Worm (Caenorhabditis elegans) whole organism, L4/young adult: ENCODE results near the gene srxa-9.

Experiments used
- W03F9.2 ChIP-seq: fragments of 150-350 bp; optimal IDR thresholded peaks from 2 replicates; lab custom pipeline; 2014; ENCODE audit warnings: missing biosample characterization, missing genetic modification characterization
- dao-5 ChIP-seq: sonication (generic microtip); optimal IDR thresholded peaks from 2 replicates; lab custom pipeline; 2016; ENCODE audit warnings: missing genotype, missing genetic modification characterization, moderate library complexity, missing compliant biosample characterization
- him-1 ChIP-seq: sonication (generic microtip); optimal IDR thresholded peaks from 2 replicates; lab custom pipeline; 2016; ENCODE audit warnings: missing genotype, missing genetic modification reagents, missing genetic modification characterization, missing compliant biosample characterization

The srxa-9 gene

DNA sequence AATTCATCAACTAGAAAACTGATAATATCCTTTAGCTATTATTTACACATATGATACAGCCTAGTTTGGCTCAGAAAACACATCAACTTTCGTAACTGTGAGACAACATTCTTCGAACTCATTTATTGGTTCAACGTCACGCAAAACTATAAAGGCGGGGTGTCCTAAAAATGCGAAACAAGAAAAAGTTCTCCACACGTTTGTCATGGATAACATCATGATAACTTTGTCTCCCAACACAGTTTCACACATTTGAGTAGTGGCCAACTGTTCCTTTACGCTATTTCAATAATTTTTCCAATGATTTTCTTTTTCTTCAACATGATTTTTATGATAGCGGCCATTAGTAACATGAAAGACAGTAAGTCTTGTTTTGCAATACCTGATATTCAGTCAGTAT is at the start of gene srxa-9:
TSS of gene srxa-9 (plus strand) at position 301 of the 400 bp plus-strand sequence.
- TF ChIP-seq W03F9.2 (no peak), him-1 (tag; lab: Kevin White, UChicago) (no peak), dao-5 (tag; lab: Kevin White, UChicago) (no peak)

DNA sequence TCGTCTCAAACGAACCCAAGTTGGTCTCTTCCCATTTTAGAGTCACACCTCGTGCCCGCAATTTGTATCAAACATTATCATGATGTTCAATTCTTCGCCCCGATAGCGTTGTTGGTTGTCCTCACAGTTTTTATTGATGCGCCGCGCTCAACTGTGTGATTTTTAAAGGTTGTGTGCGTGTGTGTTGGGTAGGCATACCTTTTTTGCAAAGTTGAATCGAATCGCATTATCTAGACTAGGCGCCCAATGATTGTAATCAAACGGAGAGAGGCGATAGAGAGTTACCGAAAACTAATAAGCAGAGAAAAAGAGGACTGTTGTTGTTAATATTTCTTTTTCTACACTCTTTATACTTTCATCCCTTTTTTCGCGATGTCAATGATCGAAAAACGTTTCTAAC is 46.6 kb upstream of the srxa-9 start:
- no peak for TF ChIP-seq dao-5 (tag; lab: Kevin White, UChicago)
- no peak for TF ChIP-seq him-1 (tag; lab: Kevin White, UChicago)
- no peak for TF ChIP-seq W03F9.2

DNA sequence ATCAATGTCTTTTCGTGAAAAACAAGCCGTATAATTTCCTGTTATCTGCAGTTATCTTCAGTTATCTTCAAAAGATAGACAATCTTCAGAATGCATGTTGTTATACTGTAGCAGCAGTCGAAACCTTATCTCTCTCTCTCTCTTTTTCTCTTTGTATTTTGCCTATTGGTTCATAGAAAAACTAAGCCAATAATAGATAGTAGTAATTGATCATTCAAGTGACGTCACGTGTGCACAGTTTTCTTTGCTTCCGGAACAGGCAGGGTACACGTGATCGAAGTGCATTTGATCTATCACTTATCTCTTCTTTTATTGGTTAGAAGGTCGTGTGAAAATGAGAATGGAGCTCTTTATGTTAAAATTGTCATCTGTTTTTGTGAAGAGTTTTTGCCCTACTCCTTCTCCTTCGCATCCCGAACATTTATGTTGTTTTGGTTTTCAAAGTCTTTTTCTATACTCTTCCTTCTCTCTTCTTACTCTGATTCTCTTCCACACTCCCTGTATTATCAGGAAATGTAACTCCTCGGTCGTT is 42.2 kb upstream of the srxa-9 start:
- TF ChIP-seq him-1 (tag; lab: Kevin White, UChicago), result no peak
- TF ChIP-seq dao-5 (tag; lab: Kevin White, UChicago), result no peak
- TF ChIP-seq W03F9.2, result no peak

DNA sequence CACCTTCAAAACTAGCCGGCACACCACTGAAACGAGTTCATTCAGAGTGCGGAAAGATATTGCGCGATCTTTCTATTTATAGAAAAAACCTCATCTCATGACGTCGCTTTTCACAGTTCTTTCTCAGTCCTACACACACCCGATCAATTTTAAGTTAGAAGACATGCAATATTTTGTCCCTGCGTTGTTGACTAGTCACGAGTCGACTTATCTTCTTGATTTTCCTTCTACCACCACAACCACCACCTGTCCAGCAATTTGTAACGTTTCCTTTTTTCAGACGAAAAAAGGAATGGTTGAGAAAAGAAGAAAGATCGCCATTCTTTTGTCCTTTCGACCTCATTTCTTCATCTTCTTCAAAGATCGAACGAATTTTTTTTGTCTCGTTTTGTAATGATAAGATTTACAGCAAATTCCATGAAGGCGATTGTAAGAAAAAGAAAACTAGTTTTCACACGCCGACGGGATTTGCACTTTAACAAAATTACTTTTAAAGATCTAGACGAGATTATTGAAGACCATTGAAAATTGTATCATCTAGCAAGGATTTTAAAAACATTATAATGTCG is 40.6 kb upstream of the srxa-9 start:
- TF ChIP-seq W03F9.2, result no peak
- TF ChIP-seq him-1 (tag; lab: Kevin White, UChicago), result no peak
- TF ChIP-seq dao-5 (tag; lab: Kevin White, UChicago), result no peak

DNA sequence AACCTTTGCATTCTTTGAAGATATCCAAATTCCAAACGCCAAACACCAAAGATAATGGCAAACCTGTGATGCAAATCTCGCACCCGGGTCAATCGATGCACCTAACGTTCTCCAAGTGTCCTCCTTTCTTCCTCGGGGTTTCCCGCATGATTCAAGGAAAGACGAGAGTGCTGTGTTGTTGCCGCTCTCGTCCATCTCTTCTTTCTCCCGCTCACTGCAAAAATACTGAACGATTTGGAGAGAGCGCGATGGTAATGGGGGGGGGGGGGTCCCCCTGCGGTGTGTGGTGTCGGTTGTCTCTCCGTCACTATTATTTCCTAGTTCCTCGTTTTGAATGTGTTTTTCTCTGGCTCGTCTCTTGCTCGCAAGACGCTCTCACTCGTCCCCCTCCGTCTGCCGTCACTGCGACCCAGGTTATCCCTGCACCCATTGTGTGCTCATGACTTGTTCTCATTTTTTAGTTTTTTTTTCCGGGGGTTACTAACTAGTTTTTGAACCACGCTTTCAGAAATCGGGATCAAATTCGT is 39.4 kb upstream of the srxa-9 start:
- TF ChIP-seq W03F9.2, result no peak
- peak; percentile 39 for TF ChIP-seq him-1 (tag; lab: Kevin White, UChicago)
- no peak for TF ChIP-seq dao-5 (tag; lab: Kevin White, UChicago)

DNA sequence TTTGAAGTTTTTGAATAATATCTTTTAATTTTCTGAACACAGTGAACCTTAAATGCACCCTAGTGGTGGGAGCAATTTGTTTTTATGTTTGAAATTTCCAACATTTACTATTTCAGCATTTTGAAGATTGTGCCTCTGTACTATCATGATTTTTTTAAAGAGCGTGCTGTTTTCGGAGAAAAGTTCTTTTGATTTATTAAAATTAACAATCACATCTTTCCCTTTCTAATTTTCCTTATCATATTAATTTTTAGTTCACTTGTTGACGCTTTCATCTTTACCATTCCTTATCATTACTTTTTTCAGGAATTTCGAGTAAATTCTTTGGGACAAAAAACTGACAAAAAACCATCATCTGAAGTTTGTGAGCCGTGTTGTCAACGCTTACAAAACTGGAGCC is 38.9 kb upstream of the srxa-9 start, which contains the start of gene nhr-48:
TSS of gene nhr-48 (plus strand) at position 301 of the 400 bp plus-strand sequence.
- TF ChIP-seq dao-5 (tag; lab: Kevin White, UChicago) (no peak), him-1 (tag; lab: Kevin White, UChicago) (no peak), W03F9.2 (no peak)

DNA sequence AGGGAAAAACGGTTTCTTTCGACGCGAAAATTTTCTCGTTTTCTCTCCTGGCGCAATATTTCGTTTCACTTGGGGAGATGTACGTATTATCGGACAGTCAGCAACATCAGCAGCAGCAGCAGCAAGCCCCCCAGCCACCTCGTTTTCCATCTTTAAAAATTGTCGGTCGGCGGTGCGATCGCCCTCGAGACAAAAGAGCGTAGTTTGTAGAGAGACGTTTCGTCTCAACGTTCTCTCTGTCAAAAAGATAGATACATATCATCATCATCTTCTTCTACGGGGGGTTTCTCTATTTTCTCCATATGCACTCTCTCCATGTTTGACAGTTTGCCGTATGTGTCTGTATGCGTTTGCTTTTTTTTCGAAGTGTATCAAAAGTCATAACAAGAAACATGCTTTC is 37.2 kb upstream of the srxa-9 start:
- no peak for TF ChIP-seq dao-5 (tag; lab: Kevin White, UChicago)
- no peak for TF ChIP-seq him-1 (tag; lab: Kevin White, UChicago)
- no peak for TF ChIP-seq W03F9.2

DNA sequence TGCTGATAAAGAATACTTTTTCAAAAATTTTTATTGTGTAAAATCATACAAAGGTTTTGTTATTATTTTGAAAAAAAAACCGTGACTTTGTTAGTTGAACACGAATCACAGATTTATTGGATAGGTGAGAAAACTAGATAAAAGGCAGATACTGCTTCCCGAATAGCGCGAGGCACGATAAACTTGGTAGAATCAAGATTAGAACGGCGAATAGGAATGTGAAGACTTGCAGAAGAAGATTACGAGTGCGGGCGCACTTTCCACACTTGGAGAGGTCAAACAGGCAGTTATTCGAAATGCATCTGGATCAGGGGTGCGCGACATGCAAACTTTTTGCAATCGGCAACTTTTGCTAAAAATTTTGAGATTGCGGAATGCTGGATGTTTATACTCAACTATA is 33.6 kb upstream of the srxa-9 start:
- TF ChIP-seq W03F9.2, result no peak

DNA sequence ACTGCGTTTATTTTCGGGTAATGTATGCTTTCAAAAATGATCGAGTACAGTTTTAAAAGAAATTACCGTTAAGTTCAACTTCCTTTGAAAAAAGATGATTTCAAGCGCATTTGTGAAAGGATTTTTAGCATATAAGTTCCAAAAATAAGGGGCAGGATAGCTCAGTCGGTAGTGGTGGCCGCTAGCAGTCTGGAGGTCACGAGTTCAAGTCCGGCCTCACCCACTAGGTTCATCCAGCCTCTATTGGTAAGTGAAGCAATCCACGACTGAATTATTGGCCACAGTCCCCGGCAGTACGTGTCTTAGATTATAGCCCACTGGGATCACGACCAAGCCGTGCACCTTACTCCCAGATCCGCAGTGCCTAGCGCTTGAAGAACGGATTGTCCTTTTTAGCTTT is 29.8 kb upstream of the srxa-9 start:
- TF ChIP-seq W03F9.2 (no peak), him-1 (tag; lab: Kevin White, UChicago) (no peak), dao-5 (tag; lab: Kevin White, UChicago) (no peak)

DNA sequence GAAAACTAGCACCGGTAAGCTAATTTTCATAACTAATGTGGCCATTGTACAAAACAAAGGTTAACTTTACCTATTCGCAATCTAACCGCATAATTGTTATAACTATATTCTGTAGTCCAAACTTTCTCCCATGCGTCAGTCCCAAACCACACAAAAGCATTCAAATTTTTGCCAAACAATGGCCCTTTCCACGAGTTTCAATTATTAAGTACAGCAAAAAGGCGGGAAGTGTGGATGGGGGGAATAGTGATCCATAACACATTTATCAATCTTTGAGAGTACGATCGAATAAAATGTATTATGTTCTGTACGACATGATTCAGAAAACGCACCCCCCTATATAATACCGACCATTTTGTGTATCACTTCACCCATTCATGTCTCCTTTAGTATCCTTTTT is 28.5 kb upstream of the srxa-9 start, which contains the start of gene ZK662.6:
TSS of gene ZK662.6 (plus strand) at position 301 of the 400 bp plus-strand sequence.
- TF ChIP-seq W03F9.2 (no peak), him-1 (tag; lab: Kevin White, UChicago) (no peak)

DNA sequence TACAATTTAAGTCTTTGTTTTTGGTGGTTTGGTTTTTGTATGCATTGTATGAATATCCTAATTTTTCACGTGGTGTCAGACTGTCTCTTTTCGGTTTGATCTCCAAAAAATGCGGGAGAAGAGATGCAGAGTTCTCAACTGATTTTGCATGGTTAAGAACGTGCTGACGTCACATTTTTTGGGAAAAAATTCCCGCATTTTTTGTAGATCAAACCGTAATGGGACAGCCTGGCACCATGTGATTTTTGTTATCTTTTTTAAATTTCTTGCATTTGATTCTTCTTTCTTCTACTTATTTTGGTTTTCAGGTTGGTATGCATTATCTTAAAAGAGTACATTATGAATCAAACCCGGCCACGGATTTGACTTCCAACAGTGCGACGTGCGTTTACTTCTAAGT is 25.5 kb upstream of the srxa-9 start, which contains the start of gene ZK662.5:
TSS of gene ZK662.5 (plus strand) at position 301 of the 400 bp plus-strand sequence.
- TF ChIP-seq dao-5 (tag; lab: Kevin White, UChicago) (no peak), W03F9.2 (no peak), him-1 (tag; lab: Kevin White, UChicago) (no peak)

DNA sequence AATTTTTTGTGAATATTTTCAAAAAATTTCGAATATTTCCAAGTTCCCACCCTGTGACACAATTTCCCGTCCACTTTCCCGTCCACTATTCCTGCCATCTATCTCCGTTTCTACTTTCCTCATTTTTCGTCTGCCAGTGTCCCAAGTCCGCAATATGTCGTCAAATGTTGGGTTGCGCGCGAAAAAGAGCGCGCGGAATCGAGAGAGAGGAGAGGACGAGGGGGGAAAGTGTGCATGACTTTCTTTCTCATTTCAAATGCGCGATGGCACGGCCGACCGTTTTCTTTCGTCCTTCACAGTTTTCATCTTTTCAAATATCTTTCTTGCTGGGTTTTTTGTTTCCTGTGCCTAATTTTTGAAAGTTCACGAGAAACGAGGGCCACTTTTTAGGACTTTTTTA is 21.8 kb upstream of the srxa-9 start:
- TF ChIP-seq W03F9.2 (no peak), dao-5 (tag; lab: Kevin White, UChicago) (no peak), him-1 (tag; lab: Kevin White, UChicago) (no peak)

DNA sequence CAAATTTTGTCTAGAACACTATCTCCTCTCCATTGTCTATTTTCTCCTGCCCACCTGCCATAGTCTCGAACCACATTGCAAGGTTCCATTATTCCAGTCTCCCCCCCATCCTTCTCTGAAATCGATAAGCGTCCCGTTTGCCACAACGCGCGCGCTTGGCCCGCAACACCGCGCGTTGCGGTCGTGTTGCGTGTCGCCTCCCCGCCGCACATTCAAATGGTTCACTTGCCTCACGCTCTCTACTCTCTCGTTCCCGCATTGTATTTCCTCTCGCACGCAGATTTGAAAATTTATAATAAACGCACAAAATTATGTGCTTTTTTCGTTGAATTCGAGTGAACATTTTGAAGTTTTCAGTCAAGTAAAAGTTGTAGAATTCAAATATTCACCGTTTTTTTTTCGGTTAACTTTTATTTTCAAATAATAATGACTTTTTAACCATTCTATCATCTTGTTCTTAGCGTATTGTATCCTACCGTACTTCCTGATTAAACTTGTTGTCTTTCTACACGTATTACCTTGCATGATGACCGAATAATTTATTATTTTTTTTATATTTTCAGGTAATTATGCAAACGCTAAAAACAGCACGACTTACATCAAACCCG is 21.1 kb upstream of the srxa-9 start, which contains the start of gene lin-15B:
TSS of gene lin-15B (plus strand) at position 558 of the 608 bp plus-strand sequence.
- no peak for TF ChIP-seq W03F9.2
- TF ChIP-seq dao-5 (tag; lab: Kevin White, UChicago), result no peak
- no peak for TF ChIP-seq him-1 (tag; lab: Kevin White, UChicago)

DNA sequence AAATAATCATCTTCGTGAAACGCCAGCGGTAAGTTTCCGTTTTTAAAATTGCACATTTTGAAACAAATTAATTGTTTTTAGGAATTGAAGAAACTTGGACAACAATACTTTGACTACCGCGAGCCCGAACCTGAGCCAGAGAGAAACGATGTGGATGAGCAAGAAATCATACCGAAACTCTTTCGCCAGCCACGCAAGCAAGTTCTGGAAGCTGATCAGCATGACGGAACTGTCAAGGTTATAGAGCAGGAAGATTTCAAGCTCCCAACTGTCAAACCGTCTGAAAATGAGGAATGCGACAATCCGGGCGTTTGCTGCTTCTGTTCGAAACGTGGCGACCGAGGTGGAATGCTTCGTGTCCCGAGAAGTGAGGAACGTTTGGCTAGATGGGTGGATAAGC is 16.5 kb upstream of the srxa-9 start:
- TF ChIP-seq dao-5 (tag; lab: Kevin White, UChicago), result no peak
- no peak for TF ChIP-seq him-1 (tag; lab: Kevin White, UChicago)
- TF ChIP-seq W03F9.2, result no peak
